Fruit fly (Drosophila melanogaster) whole organism, embryonic: ENCODE results near the gene qm.

Source experiments
- ATbp ChIP-seq: fragments of 200-800 bp; sonication (Bioruptor generic); optimal IDR thresholded peaks from 2 replicates; lab custom pipeline; 2017; ENCODE audit warnings: missing biosample characterization, mild to moderate bottlenecking, missing genetic modification characterization, missing genetic modification reagents
- Antp ChIP-seq: fragments of 200-800 bp; sonication (Bioruptor generic); optimal IDR thresholded peaks from 3 replicates; lab custom pipeline; 2016; ENCODE audit warnings: missing biosample characterization, missing genetic modification characterization
- Blimp-1 ChIP-seq: fragments of 200-800 bp; sonication (Bioruptor generic); optimal IDR thresholded peaks from 3 replicates; lab custom pipeline; 2018; ENCODE audit warnings: missing biosample characterization, missing genetic modification characterization, mild to moderate bottlenecking, moderate library complexity, missing genetic modification reagents
- CG12071 ChIP-seq: fragments of 200-800 bp; sonication (Bioruptor generic); optimal IDR thresholded peaks from 3 replicates; lab custom pipeline; 2018; ENCODE audit warnings: missing biosample characterization, mild to moderate bottlenecking, missing genetic modification characterization
- CG12104 ChIP-seq: fragments of 200-800 bp; sonication (Bioruptor generic); optimal IDR thresholded peaks from 3 replicates; lab custom pipeline; 2016; ENCODE audit warnings: missing biosample characterization, missing genetic modification characterization
- CG13624 ChIP-seq: fragments of 200-800 bp; sonication (Bioruptor generic); optimal IDR thresholded peaks from 2 replicates; lab custom pipeline; 2016; ENCODE audit warnings: missing biosample characterization, missing genetic modification characterization
- CG16779 ChIP-seq: fragments of 200-800 bp; sonication (Bioruptor generic); IDR thresholded peaks from 2 replicates; pipeline ENCODE4 v1.3.6; 2022; ENCODE audit warnings: missing biosample characterization, missing genetic modification characterization
- CG16863 ChIP-seq: fragments of 200-800 bp; sonication (Bioruptor generic); optimal IDR thresholded peaks from 3 replicates; lab custom pipeline; 2016; ENCODE audit warnings: missing biosample characterization, missing genetic modification characterization
- CG17802 ChIP-seq: fragments of 200-800 bp; sonication (Bioruptor generic); optimal IDR thresholded peaks from 2 replicates; lab custom pipeline; 2018; ENCODE audit warnings: missing biosample characterization, mild to moderate bottlenecking, missing genetic modification characterization, moderate library complexity
- CG2199 ChIP-seq: fragments of 200-800 bp; sonication (Bioruptor generic); IDR thresholded peaks from 3 replicates; pipeline ENCODE4 v1.3.6; 2022; ENCODE audit warnings: missing biosample characterization, missing genetic modification characterization
- CG2678 ChIP-seq: fragments of 200-800 bp; sonication (Bioruptor generic); optimal IDR thresholded peaks from 3 replicates; lab custom pipeline; 2019; ENCODE audit warnings: missing biosample characterization, mild to moderate bottlenecking, missing genetic modification characterization, moderate library complexity
- CG31388 ChIP-seq: fragments of 200-800 bp; sonication (Bioruptor generic); optimal IDR thresholded peaks from 2 replicates; lab custom pipeline; 2016; ENCODE audit warnings: missing biosample characterization, missing genetic modification characterization
- CG3281 ChIP-seq: fragments of 200-800 bp; sonication (Bioruptor generic); optimal IDR thresholded peaks from 3 replicates; lab custom pipeline; 2017; ENCODE audit warnings: missing biosample characterization, mild to moderate bottlenecking, missing genetic modification characterization
- CG3847 ChIP-seq: fragments of 200-800 bp; sonication (Bioruptor generic); IDR thresholded peaks from 2 replicates; pipeline ENCODE4 v1.3.6; 2022; ENCODE audit warnings: missing biosample characterization, missing genetic modification characterization
- CG5245 ChIP-seq: fragments of 200-800 bp; sonication (Bioruptor generic); optimal IDR thresholded peaks from 3 replicates; lab custom pipeline; 2016; ENCODE audit warnings: missing biosample characterization, missing genetic modification characterization
- CG7357 ChIP-seq: fragments of 200-800 bp; sonication (Bioruptor generic); IDR thresholded peaks from 3 replicates; pipeline ENCODE4 v1.3.6; 2022; ENCODE audit warnings: missing biosample characterization, missing genetic modification characterization
- CG8290 ChIP-seq, 3 experiments: fragments of 200-800 bp; sonication (Bioruptor generic); optimal IDR thresholded peaks; 2 replicates each; lab custom pipeline; 2016 to 2019; ENCODE audit warnings: missing biosample characterization in 3 of 3, missing genetic modification characterization in 3 of 3, mild to moderate bottlenecking in 2 of 3, moderate library complexity in 1 of 3
- E2f1 ChIP-seq: fragments of 200-800 bp; sonication (Bioruptor generic); IDR thresholded peaks from 2 replicates; pipeline ENCODE4 v1.3.6; 2022; ENCODE audit warnings: missing biosample characterization, missing genetic modification characterization
- Elba2 ChIP-seq: fragments of 200-800 bp; sonication (Bioruptor generic); optimal IDR thresholded peaks from 3 replicates; lab custom pipeline; 2016; ENCODE audit warnings: missing biosample characterization, missing genetic modification characterization
- Fer1 ChIP-seq: fragments of 200-800 bp; sonication (Bioruptor generic); optimal IDR thresholded peaks from 2 replicates; lab custom pipeline; 2017; ENCODE audit warnings: missing biosample characterization, mild to moderate bottlenecking, missing genetic modification characterization
- GATAe ChIP-seq: fragments of 200-800 bp; sonication (Bioruptor generic); conservative IDR thresholded peaks from 2 replicates; pipeline ENCODE4 v1.3.6; 2022; ENCODE audit warnings: missing biosample characterization, missing genetic modification characterization
- HLH4C ChIP-seq: fragments of 200-800 bp; sonication (Bioruptor generic); IDR thresholded peaks from 3 replicates; pipeline ENCODE4 v1.3.6; 2022; ENCODE audit warnings: missing biosample characterization, missing genetic modification characterization; ENCODE audit not compliant: partially characterized antibody
- Hr78 ChIP-seq, 2 experiments: fragments of 200-800 bp in 1 of 2; fragments of >200 bp in 1 of 2; sonication (Bioruptor generic) in 1 of 2; optimal IDR thresholded peaks; 2 replicates each; lab custom pipeline; 2017 to 2019; ENCODE audit warnings: missing biosample characterization in 2 of 2, missing genetic modification characterization in 2 of 2, mild to moderate bottlenecking in 1 of 2, moderate library complexity in 1 of 2
- Kr ChIP-seq: fragments of 200-800 bp; sonication (Bioruptor generic); optimal IDR thresholded peaks from 2 replicates; lab custom pipeline; 2017; ENCODE audit warnings: missing biosample characterization, mild to moderate bottlenecking, missing genetic modification characterization
- MBD-R2 ChIP-seq: fragments of 200-800 bp; sonication (Bioruptor generic); IDR thresholded peaks from 2 replicates; pipeline ENCODE4 v1.3.6; 2022; ENCODE audit warnings: missing biosample characterization, missing genetic modification characterization
- Ravus ChIP-seq: fragments of 200-800 bp; sonication (Bioruptor generic); IDR thresholded peaks from 2 replicates; pipeline ENCODE4 v1.3.6; 2022; ENCODE audit warnings: missing biosample characterization, missing genetic modification characterization
- Rx ChIP-seq: fragments of 200-800 bp; sonication (Bioruptor generic); IDR thresholded peaks from 2 replicates; pipeline ENCODE4 v1.3.6; 2022; ENCODE audit warnings: missing biosample characterization, missing genetic modification characterization
- Six4 ChIP-seq: fragments of 200-800 bp; sonication (Bioruptor generic); optimal IDR thresholded peaks from 2 replicates; lab custom pipeline; 2016; ENCODE audit warnings: missing biosample characterization, missing genetic modification characterization
- Sry-β ChIP-seq: fragments of 200-800 bp; sonication (Bioruptor generic); optimal IDR thresholded peaks from 2 replicates; lab custom pipeline; 2018; ENCODE audit warnings: missing biosample characterization, mild to moderate bottlenecking, missing genetic modification characterization, moderate library complexity
- TFAM ChIP-seq: fragments of 200-800 bp; sonication (Bioruptor generic); optimal IDR thresholded peaks from 2 replicates; lab custom pipeline; 2017; ENCODE audit warnings: missing biosample characterization, missing genetic modification characterization, inconsistent platforms
- Tbp ChIP-seq: fragments of >200 bp; optimal IDR thresholded peaks from 2 replicates; lab custom pipeline; 2018; ENCODE audit warnings: missing biosample characterization, missing genetic modification characterization
- ato ChIP-seq: fragments of 200-800 bp; sonication (Bioruptor generic); IDR thresholded peaks from 2 replicates; pipeline ENCODE4 v1.3.6; 2022; ENCODE audit warnings: missing biosample characterization, missing genetic modification characterization; ENCODE audit not compliant: partially characterized antibody
- az2 ChIP-seq: fragments of 200-800 bp; sonication (Bioruptor generic); optimal IDR thresholded peaks from 3 replicates; lab custom pipeline; 2016; ENCODE audit warnings: missing biosample characterization, missing genetic modification characterization
- crol ChIP-seq: fragments of 200-800 bp; sonication (Bioruptor generic); IDR thresholded peaks from 2 replicates; pipeline ENCODE4 v1.3.6; 2022; ENCODE audit warnings: missing biosample characterization, missing genetic modification characterization
- exex ChIP-seq: fragments of 200-800 bp; sonication (Bioruptor generic); optimal IDR thresholded peaks from 4 replicates; lab custom pipeline; 2018; ENCODE audit warnings: missing biosample characterization, mild to moderate bottlenecking, missing genetic modification characterization, moderate library complexity
- fru ChIP-seq: fragments of >200 bp; optimal IDR thresholded peaks from 2 replicates; lab custom pipeline; 2017
- fu2 ChIP-seq: fragments of 200-800 bp; sonication (Bioruptor generic); optimal IDR thresholded peaks from 2 replicates; lab custom pipeline; 2016; ENCODE audit warnings: missing biosample characterization, missing genetic modification characterization
- hb ChIP-seq: fragments of 200-800 bp; sonication (Bioruptor generic); IDR thresholded peaks from 3 replicates; pipeline ENCODE4 v1.3.6; 2022; ENCODE audit warnings: missing biosample characterization, missing genetic modification characterization; ENCODE audit not compliant: partially characterized antibody
- hbn ChIP-seq: fragments of 200-800 bp; sonication (Bioruptor generic); IDR thresholded peaks from 2 replicates; pipeline ENCODE4 v1.3.6; 2022; ENCODE audit warnings: missing biosample characterization, missing genetic modification characterization; ENCODE audit not compliant: partially characterized antibody
- jumu ChIP-seq: fragments of 200-800 bp; sonication (Bioruptor generic); optimal IDR thresholded peaks from 3 replicates; lab custom pipeline; 2016; ENCODE audit warnings: missing biosample characterization, missing genetic modification characterization
- klu ChIP-seq: fragments of 200-800 bp; sonication (Bioruptor generic); IDR thresholded peaks from 2 replicates; pipeline ENCODE4 v1.3.6; 2022; ENCODE audit warnings: missing biosample characterization, missing genetic modification characterization
- lab ChIP-seq: fragments of 200-800 bp; sonication (Bioruptor generic); optimal IDR thresholded peaks from 3 replicates; lab custom pipeline; 2017; ENCODE audit warnings: missing biosample characterization, missing genetic modification characterization, mild to moderate bottlenecking, moderate library complexity, missing genetic modification reagents
- sens ChIP-seq: fragments of 200-800 bp; sonication (Bioruptor generic); peaks from one replicate; lab custom pipeline; 2016; ENCODE audit warnings: missing biosample characterization, missing genetic modification characterization
- seq ChIP-seq: fragments of 200-800 bp; sonication (Bioruptor generic); IDR thresholded peaks from 2 replicates; pipeline ENCODE4 v1.3.6; 2022; ENCODE audit warnings: missing biosample characterization, missing genetic modification characterization
- sim ChIP-seq: fragments of 200-800 bp; sonication (Bioruptor generic); IDR thresholded peaks from 2 replicates; pipeline ENCODE4 v1.3.6; 2022; ENCODE audit warnings: missing biosample characterization, missing genetic modification characterization
- slp2 ChIP-seq: fragments of 200-800 bp; sonication (Bioruptor generic); optimal IDR thresholded peaks from 2 replicates; lab custom pipeline; 2016; ENCODE audit warnings: missing biosample characterization, missing genetic modification characterization
- sob ChIP-seq: fragments of 200-800 bp; sonication (Bioruptor generic); IDR thresholded peaks from 2 replicates; pipeline ENCODE4 v1.3.6; 2022; ENCODE audit warnings: missing biosample characterization, missing genetic modification characterization
- tna ChIP-seq: fragments of 200-800 bp; sonication (Bioruptor generic); IDR thresholded peaks from 2 replicates; pipeline ENCODE4 v1.3.6; 2022; ENCODE audit warnings: missing biosample characterization, missing genetic modification characterization; ENCODE audit not compliant: partially characterized antibody
- twi ChIP-seq: fragments of 200-800 bp; optimal IDR thresholded peaks from 2 replicates; lab custom pipeline; 2019; ENCODE audit warnings: missing biosample characterization, mild to moderate bottlenecking, missing genetic modification characterization, moderate library complexity
- unc-4 ChIP-seq: fragments of 200-800 bp; sonication (Bioruptor generic); IDR thresholded peaks from 2 replicates; pipeline ENCODE4 v1.3.6; 2022; ENCODE audit warnings: missing biosample characterization, missing genetic modification characterization; ENCODE audit not compliant: partially characterized antibody
- usp ChIP-seq: fragments of >200 bp; optimal IDR thresholded peaks from 2 replicates; lab custom pipeline; 2017; ENCODE audit warnings: missing biosample characterization, missing genetic modification characterization
- vvl ChIP-seq: fragments of 200-800 bp; sonication (Bioruptor generic); IDR thresholded peaks from 2 replicates; pipeline ENCODE4 v1.3.6; 2022; ENCODE audit warnings: missing biosample characterization, missing genetic modification characterization

Gene qm

dm6 chr3L:7349311-7349710, 1.2 kb downstream of the qm start (continued):
- TF ChIP-seq slp2 (GFP tag; lab: Kevin White, UChicago) (no peak), ato (GFP tag; lab: Robert Waterston, UW) (no peak), sim (GFP tag; lab: Robert Waterston, UW) (no peak), HLH4C (GFP tag; lab: Robert Waterston, UW) (no peak), vvl (no peak), Ravus (GFP tag; lab: Robert Waterston, UW) (no peak), CG16863 (no peak), CG12071 (GFP tag; lab: Kevin White, UChicago) (peak; percentile 32), CG2199 (GFP tag; lab: Robert Waterston, UW) (no peak), TFAM (no peak), Blimp-1 (no peak), CG3281 (GFP tag; lab: Kevin White, UChicago) (no peak), Kr (no peak), Sry-β (GFP tag; lab: Kevin White, UChicago) (no peak), CG2678 (peak; percentile 22), CG3847 (GFP tag; lab: Robert Waterston, UW) (no peak), tna (no peak), GATAe (GFP tag; lab: Robert Waterston, UW) (no peak), Hr78 (GFP tag; optimal IDR thresholded peaks at IDR 0.05; lab: Kevin White, UChicago) (peak in 1 of 2 experiments; percentile 70), az2 (GFP tag; lab: Kevin White, UChicago) (no peak), E2f1 (GFP tag; lab: Robert Waterston, UW) (no peak), lab (GFP tag; lab: Kevin White, UChicago) (peak; percentile 57), CG16779 (no peak), hb (GFP tag; lab: Robert Waterston, UW) (no peak), CG13624 (GFP tag; lab: Kevin White, UChicago) (no peak), fru (lab: Kevin White, UChicago) (no peak), Tbp (GFP tag; lab: Kevin White, UChicago) (no peak), seq (GFP tag; lab: Robert Waterston, UW) (no peak), exex (tag; lab: Kevin White, UChicago) (peak; percentile 34), Elba2 (no peak), CG8290 (GFP tag; optimal IDR thresholded peaks at IDR 0.05; lab: Kevin White, UChicago) (no peak), CG8290 (tag; optimal IDR thresholded peaks at IDR 0.05; lab: Kevin White, UChicago) (peak in 1 of 2 experiments; percentile 32), unc-4 (no peak), hbn (GFP tag; lab: Robert Waterston, UW) (no peak), usp (GFP tag; lab: Kevin White, UChicago) (no peak), klu (GFP tag; lab: Robert Waterston, UW) (no peak), Six4 (GFP tag; lab: Kevin White, UChicago) (no peak), CG5245 (GFP tag; lab: Kevin White, UChicago) (no peak), CG12104 (GFP tag; lab: Kevin White, UChicago) (no peak), twi (peak; percentile 21), Fer1 (GFP tag; lab: Kevin White, UChicago) (peak; percentile 7), fu2 (GFP tag; lab: Kevin White, UChicago) (no peak), MBD-R2 (GFP tag; lab: Robert Waterston, UW) (no peak), sob (0 out of 2 replicates have a peak, but pooled peaks have one; percentile 15), crol (GFP tag; lab: Robert Waterston, UW) (peak; percentile 82), jumu (GFP tag; lab: Kevin White, UChicago) (no peak), sens (GFP tag; lab: Kevin White, UChicago) (peak; percentile 12), Rx (GFP tag; lab: Robert Waterston, UW) (no peak), CG17802 (tag; lab: Kevin White, UChicago) (no peak), CG7357 (GFP tag; lab: Robert Waterston, UW) (no peak), ATbp (GFP tag; lab: Kevin White, UChicago) (no peak), CG31388 (GFP tag; lab: Kevin White, UChicago) (no peak), Antp (GFP tag; lab: Kevin White, UChicago) (no peak)
